Worm (Caenorhabditis elegans): ENCODE measurements around the gene txt-18.
A peak's percentile ranks its signal among the peaks of the same experiment; 100 is the strongest.

txt-18 gene

ce11 chrII:6348360-6348759 lies 4.5 kb downstream of the txt-18 start (continued):
- TF ChIP-seq T26A5.8 (tag; optimal IDR thresholded peaks at IDR 0.05) (no peak), F22D6.2 (tag; optimal IDR thresholded peaks at IDR 0.05) (peak; percentile 52), Y53F4B.3 (GFP tag; IDR thresholded peaks at IDR 0.05) (no peak)

ce11 chrII:6349968-6350367 lies 6.1 kb downstream of the txt-18 start:
- TF ChIP-seq nhr-80 (tag; optimal IDR thresholded peaks at IDR 0.05), result no peak
- no peak for TF ChIP-seq rec-8 (tag; optimal IDR thresholded peaks at IDR 0.05)
- no peak for TF ChIP-seq nhr-27 (tag; optimal IDR thresholded peaks at IDR 0.05)
- no peak for TF ChIP-seq nfya-1 (tag; optimal IDR thresholded peaks at IDR 0.05; ENCODE audit: borderline replicate concordance, insufficient read depth)
- no peak for TF ChIP-seq him-1 (tag; optimal IDR thresholded peaks at IDR 0.05)
- no peak for TF ChIP-seq unc-130 (GFP tag; optimal IDR thresholded peaks at IDR 0.05)
- no peak for TF ChIP-seq mes-4 (tag; optimal IDR thresholded peaks at IDR 0.05)
- no peak for TF ChIP-seq rpc-1 (optimal IDR thresholded peaks at IDR 0.05)
- no peak for TF ChIP-seq rpc-1 (tag; optimal IDR thresholded peaks at IDR 0.05)
- TF ChIP-seq C06A6.2 (GFP tag; conservative IDR thresholded peaks at IDR 0.05), result no peak
- no peak for TF ChIP-seq let-526 (GFP tag; IDR thresholded peaks at IDR 0.05)
- TF ChIP-seq Y67H2A.10 (GFP tag; conservative IDR thresholded peaks at IDR 0.05), result no peak
- no peak for TF ChIP-seq mel-28 (tag; optimal IDR thresholded peaks at IDR 0.05; ENCODE audit: borderline replicate concordance)
- no peak for TF ChIP-seq lsl-1 (GFP tag; optimal IDR thresholded peaks at IDR 0.05)
- no peak for TF ChIP-seq ztf-28 (GFP tag; IDR thresholded peaks at IDR 0.05)
- no peak for TF ChIP-seq F57C9.4 (tag; optimal IDR thresholded peaks at IDR 0.05)
- no peak for TF ChIP-seq C17E4.6 (GFP tag; IDR thresholded peaks at IDR 0.05)
- TF ChIP-seq ccch-3 (GFP tag; optimal IDR thresholded peaks at IDR 0.05), result no peak

- TF ChIP-seq F22D6.2 (tag; optimal IDR thresholded peaks at IDR 0.05), result no peak
Measured at ce11 chrII:6351887-6352286, 8.0 kb downstream of the txt-18 start, which contains the start of gene C32D5.10. Gene C32D5.10 (minus strand): TSS chrII:6351987.

ce11 chrII:6355396-6356346 lies 11.8 kb downstream of the txt-18 start, which contains the start of gene C32D5.11:
Gene C32D5.11 (minus strand): TSS chrII:6355446.
- TF ChIP-seq dpff-1 (tag; optimal IDR thresholded peaks at IDR 0.05) (no peak), fkh-3 (tag; optimal IDR thresholded peaks at IDR 0.05) (no peak), Y56A3A.18 (GFP tag; IDR thresholded peaks at IDR 0.05) (no peak), ZK185.1 (tag; optimal IDR thresholded peaks at IDR 0.05; ENCODE audit: poor library complexity, severe bottlenecking) (no peak), lsl-1 (GFP tag; optimal IDR thresholded peaks at IDR 0.05) (peak; percentile 53), dox-1 (GFP tag; IDR thresholded peaks at IDR 0.05) (peak; percentile 65), efl-1 (GFP tag; optimal IDR thresholded peaks at IDR 0.05) (peak; percentile 22), cebp-1 (GFP tag; IDR thresholded peaks at IDR 0.05) (no peak), cebp-1 (tag; optimal IDR thresholded peaks at IDR 0.05) (peak; percentile 65), pbrm-1 (GFP tag; IDR thresholded peaks at IDR 0.05) (peak; percentile 35; the same call in 1 of the 2 replicates), ccch-3 (GFP tag; optimal IDR thresholded peaks at IDR 0.05) (no peak), hlh-12 (tag; optimal IDR thresholded peaks at IDR 0.05) (no peak), sptf-2 (GFP tag; optimal IDR thresholded peaks at IDR 0.05) (no peak), nhr-120 (GFP tag; IDR thresholded peaks at IDR 0.05) (no peak), lag-1 (GFP tag; IDR thresholded peaks at IDR 0.05) (no peak), F33H1.4 (GFP tag; IDR thresholded peaks at IDR 0.05) (peak; percentile 42; the same call in 1 of the 2 replicates), tlf-1 (GFP tag; optimal IDR thresholded peaks at IDR 0.05) (peak; percentile 7), dpl-1 (GFP tag; optimal IDR thresholded peaks at IDR 0.05) (peak; percentile 22), nfyb-1 (GFP tag; IDR thresholded peaks at IDR 0.05) (0 out of 2 replicates have a peak, but pooled peaks have one; percentile 38), Y53F4B.3 (GFP tag; IDR thresholded peaks at IDR 0.05) (no peak), xnd-1 (tag; optimal IDR thresholded peaks at IDR 0.05) (no peak), somi-1 (GFP tag; optimal IDR thresholded peaks at IDR 0.05) (no peak), repo-1 (tag; optimal IDR thresholded peaks at IDR 0.05) (no peak), hmg-20 (GFP tag; IDR thresholded peaks at IDR 0.05) (no peak), ceh-91 (GFP tag; IDR thresholded peaks at IDR 0.05) (0 out of 2 replicates have a peak, but pooled peaks have one; percentile 13)
